Worm (Caenorhabditis elegans): ENCODE measurements around the gene R07E3.7.

DNA sequence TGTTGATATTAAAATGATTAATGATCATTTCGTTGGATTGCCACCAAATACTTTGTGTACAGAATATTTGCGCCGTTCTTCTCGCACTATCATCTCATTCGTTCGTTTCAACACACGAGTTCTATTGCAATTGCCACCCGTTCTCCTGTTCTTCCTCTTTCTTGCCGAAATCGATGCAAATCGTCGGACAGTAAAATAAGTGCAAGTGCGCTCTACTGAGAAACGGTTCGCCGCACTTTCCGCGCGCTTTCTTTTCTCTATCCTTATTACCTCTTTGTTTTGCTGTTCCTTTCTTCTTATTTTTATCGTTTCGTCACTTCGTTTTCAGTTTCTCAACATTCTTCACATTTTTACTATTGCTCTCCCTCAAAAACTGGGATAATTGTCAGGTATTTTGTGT, 35.6 kb upstream of the R07E3.7 start:
- TF ChIP-seq ttx-3 (tag; optimal IDR thresholded peaks at IDR 0.05) (no peak), pax-1 (tag; optimal IDR thresholded peaks at IDR 0.05) (no peak), ama-1 (optimal IDR thresholded peaks at IDR 0.05) (no peak), pag-3 (tag; optimal IDR thresholded peaks at IDR 0.05; ENCODE audit: borderline replicate concordance) (no peak), ceh-18 (tag; optimal IDR thresholded peaks at IDR 0.05) (no peak)
